Worm (Caenorhabditis elegans) whole organism, early embryonic: ENCODE data around the gene fbxc-29.
"Not testable (repeated sequence)": the region's sequence is repeated elsewhere in the genome, so short reads cannot be mapped to it uniquely, and the experiment has no call there.

Source experiments
- B0310.2 ChIP-seq: sonication (generic microtip); optimal IDR thresholded peaks from 2 replicates; lab custom pipeline; 2016; ENCODE audit warnings: mild to moderate bottlenecking, missing genetic modification characterization, missing compliant biosample characterization
- F13C5.2 ChIP-seq: sonication (generic microtip); optimal IDR thresholded peaks from 2 replicates; lab custom pipeline; 2017; ENCODE audit warnings: mild to moderate bottlenecking, missing genetic modification characterization, inconsistent platforms, missing compliant biosample characterization
- aly-1 ChIP-seq: sonication (generic microtip); optimal IDR thresholded peaks from 2 replicates; lab custom pipeline; 2016; ENCODE audit warnings: missing genetic modification characterization, missing compliant biosample characterization
- ama-1 ChIP-seq: fragments of 150-350 bp; optimal IDR thresholded peaks from 2 replicates; lab custom pipeline; 2014
- ceh-13 ChIP-seq: fragments of 200-800 bp; sonication (Bioruptor generic); optimal IDR thresholded peaks from 2 replicates; lab custom pipeline; 2018; ENCODE audit warnings: mild to moderate bottlenecking, missing genetic modification characterization, missing compliant biosample characterization
- ceh-36 ChIP-seq: sonication (generic microtip); optimal IDR thresholded peaks from 2 replicates; lab custom pipeline; 2016; ENCODE audit warnings: missing genetic modification characterization, inconsistent platforms, missing compliant biosample characterization
- ets-7 ChIP-seq: sonication (generic microtip); optimal IDR thresholded peaks from 2 replicates; lab custom pipeline; 2016; ENCODE audit warnings: missing genotype, missing genetic modification characterization, missing compliant biosample characterization
- flt-1 ChIP-seq: fragments of 200-800 bp; sonication (Bioruptor generic); IDR thresholded peaks from 2 replicates; pipeline ENCODE4 v1.3.6; 2022; ENCODE audit warnings: missing genetic modification characterization, missing compliant biosample characterization
- hmbx-1 ChIP-seq: sonication (generic microtip); optimal IDR thresholded peaks from 2 replicates; lab custom pipeline; 2016; ENCODE audit warnings: mild to moderate bottlenecking, missing genetic modification characterization, missing compliant biosample characterization
- hmg-4 ChIP-seq: fragments of 200-800 bp; sonication (Bioruptor generic); optimal IDR thresholded peaks from 2 replicates; lab custom pipeline; 2018; ENCODE audit warnings: mild to moderate bottlenecking, missing genetic modification characterization, missing compliant biosample characterization
- hnd-1 ChIP-seq: sonication (generic microtip); optimal IDR thresholded peaks from 2 replicates; lab custom pipeline; 2016; ENCODE audit warnings: missing genetic modification characterization, missing compliant biosample characterization
- pes-1 ChIP-seq: fragments of 200-800 bp; sonication (Bioruptor generic); IDR thresholded peaks from 2 replicates; pipeline ENCODE4 v1.3.6; 2022; ENCODE audit warnings: missing genetic modification reagents, missing genetic modification characterization, missing compliant biosample characterization
- scrt-1 ChIP-seq: fragments of 200-800 bp; sonication (Bioruptor generic); IDR thresholded peaks from 2 replicates; pipeline ENCODE4 v1.3.6; 2022; ENCODE audit warnings: missing genetic modification characterization, missing compliant biosample characterization
- sea-1 ChIP-seq: fragments of 200-800 bp; sonication (Bioruptor generic); conservative IDR thresholded peaks from 2 replicates; pipeline ENCODE4 v1.3.6; 2022; ENCODE audit warnings: missing genetic modification characterization, missing compliant biosample characterization
- tbx-11 ChIP-seq: fragments of 200-800 bp; sonication (Bioruptor generic); IDR thresholded peaks from 2 replicates; pipeline ENCODE4 v1.3.6; 2022; ENCODE audit warnings: missing genetic modification characterization, missing compliant biosample characterization
- tbx-37 ChIP-seq: fragments of 200-800 bp; sonication (Bioruptor generic); conservative IDR thresholded peaks from 2 replicates; pipeline ENCODE4 v1.3.6; 2022; ENCODE audit warnings: missing genetic modification reagents, missing genetic modification characterization, missing compliant biosample characterization
- tra-4 ChIP-seq: sonication (generic microtip); optimal IDR thresholded peaks from 2 replicates; lab custom pipeline; 2017; ENCODE audit warnings: missing genetic modification characterization, missing compliant biosample characterization

Gene fbxc-29

DNA sequence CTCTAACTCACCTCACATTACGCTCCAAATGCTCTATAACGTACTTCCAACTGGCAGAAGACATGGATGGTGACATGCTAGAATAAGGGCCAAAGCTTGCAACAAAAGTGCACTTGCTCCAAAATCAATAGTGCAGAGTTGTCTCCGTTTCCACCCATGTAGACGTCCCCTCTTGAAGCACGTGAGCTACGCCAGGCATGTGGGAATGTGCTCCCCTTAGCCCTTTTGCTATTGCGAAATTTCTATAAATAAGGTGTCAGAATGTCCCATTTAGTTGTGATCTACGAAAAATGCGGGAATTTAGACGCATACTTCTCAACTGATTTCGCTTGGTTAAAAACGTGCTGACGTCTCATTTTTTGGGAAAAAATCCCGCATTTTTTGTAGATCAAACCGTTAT lies 34.5 kb downstream of the fbxc-29 start:
- TF ChIP-seq hmbx-1 (tag; lab: Kevin White, UChicago) (no peak), hmg-4 (GFP tag; lab: Kevin White, UChicago) (no peak), B0310.2 (tag; lab: Kevin White, UChicago) (no peak), sea-1 (GFP tag; lab: Robert Waterston, UW) (no peak), F13C5.2 (tag; lab: Kevin White, UChicago) (no peak), flt-1 (GFP tag; lab: Robert Waterston, UW) (no peak), ama-1 (lab: Kevin White, UChicago) (no peak), ceh-36 (tag; lab: Kevin White, UChicago) (no peak), hnd-1 (tag; lab: Kevin White, UChicago) (no peak), ceh-13 (GFP tag; lab: Kevin White, UChicago) (no peak), tra-4 (tag; lab: Kevin White, UChicago) (no peak), pes-1 (GFP tag; lab: Robert Waterston, UW) (no peak), tbx-37 (GFP tag; lab: Robert Waterston, UW) (no peak)

DNA sequence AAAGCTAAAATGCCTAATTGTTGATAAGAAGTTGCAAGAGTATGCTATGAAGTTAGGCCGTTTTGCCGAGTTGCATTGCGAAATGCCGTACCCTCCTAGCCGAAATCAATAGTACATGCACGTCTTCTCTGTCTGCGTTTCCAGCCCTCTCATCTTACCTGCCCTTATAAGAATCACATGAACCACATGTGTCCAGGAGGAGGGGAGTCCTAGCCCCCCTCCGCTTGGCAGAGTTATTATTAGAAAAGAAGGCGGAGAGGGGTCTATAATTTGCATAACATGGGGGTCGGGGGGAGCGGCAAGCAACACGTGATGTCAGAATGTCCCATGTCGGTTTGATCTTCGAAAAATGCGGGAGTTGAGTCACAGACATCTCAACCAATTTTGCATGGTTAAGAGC lies 37.2 kb downstream of the fbxc-29 start:
- TF ChIP-seq ama-1 (lab: Kevin White, UChicago) (no peak), sea-1 (GFP tag; lab: Robert Waterston, UW) (no peak), flt-1 (GFP tag; lab: Robert Waterston, UW) (no peak), hmbx-1 (tag; lab: Kevin White, UChicago) (no peak), B0310.2 (tag; lab: Kevin White, UChicago) (no peak), ceh-36 (tag; lab: Kevin White, UChicago) (no peak), tbx-11 (GFP tag; lab: Robert Waterston, UW) (no peak), hnd-1 (tag; lab: Kevin White, UChicago) (no peak), aly-1 (tag; lab: Kevin White, UChicago) (no peak), ceh-13 (GFP tag; lab: Kevin White, UChicago) (no peak), ets-7 (tag; lab: Kevin White, UChicago) (no peak), F13C5.2 (tag; lab: Kevin White, UChicago) (no peak)

DNA sequence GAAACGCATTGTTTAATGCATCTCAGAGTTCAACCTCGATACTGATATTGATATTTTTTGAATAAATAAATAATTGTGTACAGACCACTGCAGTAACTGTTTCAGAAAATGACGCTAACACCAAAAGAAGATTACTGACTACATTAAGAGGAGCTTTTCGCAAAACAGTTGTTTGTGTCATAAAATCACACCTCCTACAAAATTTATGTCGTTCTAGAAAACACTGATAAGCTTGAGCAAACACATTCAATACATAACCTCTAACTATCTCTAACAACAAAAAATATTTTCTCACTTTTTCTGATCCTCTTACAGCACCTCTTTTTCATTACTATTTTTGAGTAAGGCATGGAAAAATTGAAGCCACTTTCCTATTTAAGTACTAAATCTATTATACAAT lies 38.7 kb downstream of the fbxc-29 start, which contains the start of gene fbxc-7:
TSS of gene fbxc-7 (plus strand) at position 301 of the 400 bp plus-strand sequence.
- TF ChIP-seq pes-1 (GFP tag; lab: Robert Waterston, UW); hnd-1 (tag; lab: Kevin White, UChicago); tbx-11 (GFP tag; lab: Robert Waterston, UW): not testable (repeated sequence)

DNA sequence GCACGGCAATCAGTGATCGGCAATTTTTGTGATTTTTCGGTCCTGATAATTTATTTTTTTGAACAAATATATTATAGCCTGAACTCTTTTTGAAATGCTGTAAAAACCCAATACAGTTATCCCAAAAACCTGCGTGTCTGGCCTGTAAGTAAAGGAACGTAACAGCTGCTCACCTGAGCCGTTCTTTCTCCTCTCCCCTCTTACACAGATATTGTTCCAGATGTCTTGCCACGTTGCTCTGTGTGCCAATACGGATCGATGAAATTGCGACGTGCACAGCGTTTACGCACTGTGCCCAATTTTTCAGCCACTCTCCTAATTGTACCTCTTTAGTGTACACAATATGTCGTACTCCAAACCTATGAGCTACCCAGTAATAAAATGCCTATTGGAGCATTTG lies 42.7 kb downstream of the fbxc-29 start, which contains the start of gene sdz-4:
TSS of gene sdz-4 (plus strand) at position 301 of the 400 bp plus-strand sequence.
- TF ChIP-seq pes-1 (GFP tag; lab: Robert Waterston, UW) (no peak), flt-1 (GFP tag; lab: Robert Waterston, UW) (no peak), tbx-37 (GFP tag; lab: Robert Waterston, UW) (no peak), hmbx-1 (tag; lab: Kevin White, UChicago) (no peak), aly-1 (tag; lab: Kevin White, UChicago) (no peak), tra-4 (tag; lab: Kevin White, UChicago) (no peak), hnd-1 (tag; lab: Kevin White, UChicago) (no peak), hmg-4 (GFP tag; lab: Kevin White, UChicago) (no peak), B0310.2 (tag; lab: Kevin White, UChicago) (no peak), ceh-13 (GFP tag; lab: Kevin White, UChicago) (no peak), ceh-36 (tag; lab: Kevin White, UChicago) (no peak), ama-1 (lab: Kevin White, UChicago) (no peak), sea-1 (GFP tag; lab: Robert Waterston, UW) (no peak), F13C5.2 (tag; lab: Kevin White, UChicago) (no peak), scrt-1 (GFP tag; lab: Robert Waterston, UW) (no peak), ets-7 (tag; lab: Kevin White, UChicago) (no peak), tbx-11 (GFP tag; lab: Robert Waterston, UW) (no peak)

DNA sequence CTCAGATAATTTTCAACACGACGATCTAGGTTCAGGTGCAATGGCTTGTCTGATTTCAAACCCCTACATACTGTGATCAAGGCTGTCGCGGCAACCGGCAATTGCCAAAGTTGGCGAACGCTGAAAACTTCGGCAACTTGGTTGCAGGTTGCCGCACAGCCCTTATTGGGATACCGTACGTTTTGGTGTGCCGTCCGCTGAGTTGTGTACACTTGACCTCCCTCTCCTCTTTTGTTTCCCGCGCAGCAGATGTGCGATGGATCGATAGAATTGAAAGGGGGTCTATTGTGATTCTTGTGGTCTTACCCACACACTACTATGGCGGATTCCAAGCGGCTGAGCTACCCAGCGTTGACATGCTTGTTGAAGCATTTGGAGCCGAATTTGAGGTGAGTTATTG lies 44.3 kb downstream of the fbxc-29 start, which contains the start of the genes C32B5.18 and C32B5.7:
TSS of gene C32B5.18 (plus strand) at position 301 of the 400 bp plus-strand sequence.
TSS of gene C32B5.7 (plus strand) at position 311 of the 400 bp plus-strand sequence.
- TF ChIP-seq tra-4 (tag; lab: Kevin White, UChicago) = no peak
- TF ChIP-seq hmg-4 (GFP tag; lab: Kevin White, UChicago) = peak; percentile 6

DNA sequence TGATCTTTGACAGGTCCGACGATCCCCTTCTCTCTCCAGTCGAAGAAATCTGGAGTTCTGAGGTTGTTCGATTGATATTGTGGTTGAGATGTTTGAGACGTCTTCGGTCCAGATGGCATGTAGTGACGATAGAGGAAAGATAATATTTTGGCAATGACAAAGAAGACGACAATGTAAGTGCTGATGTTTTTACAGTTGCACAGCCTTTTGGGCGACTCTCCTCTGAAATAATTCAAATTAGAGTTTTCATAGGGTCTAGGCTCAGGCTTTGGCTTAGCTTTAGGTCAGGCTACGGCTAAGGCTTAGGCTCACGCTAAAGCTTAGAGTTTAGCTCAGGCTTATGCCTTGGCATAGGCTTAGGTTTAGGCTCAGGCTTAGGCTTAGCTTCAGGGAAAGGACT lies 46.1 kb downstream of the fbxc-29 start, which contains the start of gene C32B5.13:
TSS of gene C32B5.13 (minus strand) at position 101 of the 400 bp plus-strand sequence.
- no peak for TF ChIP-seq scrt-1 (GFP tag; lab: Robert Waterston, UW)
- no peak for TF ChIP-seq pes-1 (GFP tag; lab: Robert Waterston, UW)
- TF ChIP-seq F13C5.2 (tag; lab: Kevin White, UChicago) = no peak

DNA sequence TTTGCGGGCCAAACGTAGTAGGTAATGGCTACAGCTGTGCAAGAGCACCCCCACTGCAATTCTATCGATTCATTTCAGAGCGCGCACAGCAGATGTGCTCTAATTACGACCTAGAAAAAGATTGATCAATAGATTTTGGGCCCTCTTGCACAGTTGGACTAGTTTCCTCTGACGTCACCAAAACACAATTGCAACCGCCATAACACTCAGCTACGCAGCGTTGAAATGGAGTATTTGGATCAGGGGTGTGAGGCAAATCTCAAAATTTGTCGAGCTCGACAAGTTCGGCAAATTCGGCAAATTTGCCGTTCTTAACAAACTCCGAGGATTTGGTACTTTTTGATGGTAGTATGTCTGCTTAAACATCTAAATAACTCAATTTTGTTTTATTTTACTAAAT lies 51.1 kb downstream of the fbxc-29 start, which contains the start of gene fbxc-18:
TSS of gene fbxc-18 (minus strand) at position 101 of the 400 bp plus-strand sequence.
- not testable (repeated sequence) for TF ChIP-seq tbx-11 (GFP tag; lab: Robert Waterston, UW); ceh-13 (GFP tag; lab: Kevin White, UChicago); sea-1 (GFP tag; lab: Robert Waterston, UW)
